Fruit fly (Drosophila melanogaster) Kc167 (cell line): Measurements from ENCODE around the gene CG11975.

Experiments
- Myc ChIP-seq: fragments of >200 bp; optimal IDR thresholded peaks from 2 replicates; lab custom pipeline; 2017; ENCODE audit warnings: missing external identifiers
- Sin3A ChIP-seq: fragments of >200 bp; optimal IDR thresholded peaks from 2 replicates; lab custom pipeline; 2018; ENCODE audit warnings: missing external identifiers
- h ChIP-seq: fragments of >200 bp; optimal IDR thresholded peaks from 3 replicates; lab custom pipeline; 2018; ENCODE audit warnings: missing external identifiers
- insv ChIP-seq: fragments of >200 bp; optimal IDR thresholded peaks from 3 replicates; lab custom pipeline; 2018; ENCODE audit warnings: missing external identifiers
- psq ChIP-seq: fragments of >200 bp; optimal IDR thresholded peaks from 2 replicates; lab custom pipeline; 2017; ENCODE audit warnings: missing external identifiers
- ttk ChIP-seq: sonication (Bioruptor generic); optimal IDR thresholded peaks from 2 replicates; lab custom pipeline; 2017; ENCODE audit warnings: missing external identifiers

The CG11975 gene

DNA sequence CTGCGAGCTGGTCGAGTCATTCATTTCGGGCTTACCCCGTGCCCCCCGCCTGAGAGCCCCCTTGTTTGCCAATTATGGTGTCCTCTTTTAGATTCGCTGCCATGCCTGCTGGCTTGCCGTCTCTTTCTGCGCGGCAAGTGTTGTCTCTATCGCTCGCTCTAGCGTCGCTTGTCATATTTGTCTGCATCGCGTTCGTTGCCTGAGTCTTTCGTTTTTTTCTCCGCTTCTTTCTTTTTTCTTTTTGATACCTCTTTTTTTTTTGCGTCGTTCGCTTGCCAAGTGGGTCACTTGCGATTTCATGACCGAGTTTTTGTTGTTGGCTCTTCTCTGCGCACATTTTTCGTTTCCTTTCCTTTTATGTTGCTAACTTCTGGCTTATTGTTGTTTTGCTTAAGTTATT lies 21.3 kb upstream of the CG11975 start:
- TF ChIP-seq Sin3A (no peak), ttk (lab: Kevin White, UChicago) (no peak), insv (lab: Kevin White, UChicago) (no peak), h (lab: Kevin White, UChicago) (no peak), Myc (lab: Kevin White, UChicago) (no peak), psq (lab: Kevin White, UChicago) (no peak)

DNA sequence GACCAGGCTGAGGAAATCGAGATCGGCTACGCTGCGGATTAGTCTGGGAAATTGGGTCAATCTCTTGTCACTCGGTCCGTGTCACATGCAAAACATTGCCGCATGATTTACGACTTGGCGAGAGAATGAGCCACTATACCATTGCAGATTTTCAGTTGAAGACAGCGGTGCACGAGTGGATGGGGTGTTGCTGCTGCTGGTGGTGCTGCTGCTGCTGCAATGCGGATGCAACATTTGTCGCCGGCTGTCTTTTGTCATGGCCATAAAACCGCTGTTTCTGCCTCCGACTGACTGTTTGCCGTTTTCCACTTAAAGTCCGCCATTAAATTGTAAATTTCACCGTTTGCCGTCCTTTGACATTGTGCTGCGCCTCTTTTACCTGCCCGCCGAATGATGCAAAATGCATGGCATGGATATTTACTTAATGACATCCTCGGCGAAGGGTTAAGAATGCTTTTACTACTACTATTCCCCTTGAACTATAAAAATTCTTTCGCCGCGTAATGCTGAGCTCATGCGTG lies 16.9 kb upstream of the CG11975 start:
- TF ChIP-seq ttk (lab: Kevin White, UChicago), result no peak
- no peak for TF ChIP-seq h (lab: Kevin White, UChicago)
- TF ChIP-seq Myc (lab: Kevin White, UChicago), result no peak
- TF ChIP-seq Sin3A, result no peak
- TF ChIP-seq psq (lab: Kevin White, UChicago), result no peak
- no peak for TF ChIP-seq insv (lab: Kevin White, UChicago)

dm6 chr3R:8978768-8979167 lies 14.3 kb upstream of the CG11975 start:
- TF ChIP-seq insv (lab: Kevin White, UChicago) (no peak), psq (lab: Kevin White, UChicago) (no peak), ttk (lab: Kevin White, UChicago) (no peak), h (lab: Kevin White, UChicago) (no peak), Myc (lab: Kevin White, UChicago) (no peak), Sin3A (no peak)

- no peak for TF ChIP-seq insv (lab: Kevin White, UChicago)
- TF ChIP-seq h (lab: Kevin White, UChicago), result no peak
- no peak for TF ChIP-seq psq (lab: Kevin White, UChicago)
- no peak for TF ChIP-seq Sin3A
- TF ChIP-seq Myc (lab: Kevin White, UChicago), result no peak
- no peak for TF ChIP-seq ttk (lab: Kevin White, UChicago)
Measured at dm6 chr3R:8979850-8980775, 12.9 kb upstream of the CG11975 start.

DNA sequence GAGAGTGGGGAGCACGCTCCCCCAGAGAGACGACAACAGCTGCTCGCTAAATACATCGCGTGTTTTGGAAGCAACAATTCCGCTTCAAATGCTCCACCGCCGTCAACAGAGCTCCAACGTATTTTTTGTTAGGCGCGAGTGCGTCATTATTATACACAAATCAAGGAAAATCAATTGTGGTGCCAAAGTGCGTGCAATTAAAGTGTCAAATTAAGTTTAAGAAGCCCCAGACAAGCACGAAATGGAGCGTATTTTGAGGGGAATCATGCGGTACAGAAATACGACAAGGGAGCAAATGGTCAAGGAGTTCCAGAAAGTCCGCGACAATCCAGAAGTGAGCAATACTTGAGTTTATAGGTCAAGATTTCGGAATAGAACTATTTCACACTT lies 12.3 kb upstream of the CG11975 start, which contains the start of gene CAHbeta:
CAHbeta (plus strand) TSS at position 85 of the 390 bp plus-strand sequence.
- no peak for TF ChIP-seq ttk (lab: Kevin White, UChicago)
- no peak for TF ChIP-seq insv (lab: Kevin White, UChicago)

DNA sequence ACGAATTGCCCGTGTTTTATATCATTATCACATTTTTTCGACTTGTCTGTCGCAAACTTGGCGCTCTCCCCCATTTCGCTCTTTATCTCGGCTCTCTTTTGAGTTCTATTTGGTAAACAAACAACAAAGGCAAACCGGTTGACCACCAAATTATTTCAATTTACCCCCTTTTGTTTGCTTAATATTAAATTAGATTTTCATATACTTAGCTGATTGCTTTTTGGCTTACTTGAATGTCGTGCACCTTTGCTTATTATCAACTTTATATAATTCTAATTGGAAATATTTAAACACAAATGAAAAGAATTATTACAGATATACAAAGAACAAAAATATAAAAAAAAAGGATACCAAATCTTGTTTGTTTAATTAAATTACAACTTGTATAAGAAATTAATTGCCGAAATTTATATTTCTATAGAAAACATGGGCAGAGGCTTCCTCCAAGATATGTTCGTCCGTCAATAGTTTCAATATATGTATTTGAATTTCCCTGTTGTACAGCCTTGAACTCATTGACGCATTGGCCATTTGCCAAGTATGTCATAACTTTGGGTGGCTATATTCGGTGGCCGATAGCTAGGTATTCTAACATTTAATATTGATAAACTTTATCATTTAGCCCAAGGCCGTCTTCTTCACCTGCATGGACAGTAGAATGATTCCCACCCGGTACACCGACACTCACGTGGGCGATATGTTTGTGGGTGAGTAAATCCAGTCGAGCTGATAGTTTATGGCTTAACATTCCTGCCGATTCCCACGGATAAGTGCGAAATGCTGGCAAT lies 11.7 kb upstream of the CG11975 start:
- TF ChIP-seq insv (lab: Kevin White, UChicago) (no peak), psq (lab: Kevin White, UChicago) (no peak), ttk (lab: Kevin White, UChicago) (no peak), Myc (lab: Kevin White, UChicago) (no peak), Sin3A (no peak), h (lab: Kevin White, UChicago) (no peak)

- TF ChIP-seq ttk (lab: Kevin White, UChicago) (no peak), h (lab: Kevin White, UChicago) (no peak), Myc (lab: Kevin White, UChicago) (no peak), psq (lab: Kevin White, UChicago) (no peak), insv (lab: Kevin White, UChicago) (no peak), Sin3A (no peak)
Measured at dm6 chr3R:8984141-8984540, 8.9 kb upstream of the CG11975 start, which contains the start of gene RagA-B. TSS of gene RagA-B (minus strand) at chr3R:8984315.

dm6 chr3R:8984602-8985074 lies 8.4 kb upstream of the CG11975 start, which contains the start of gene CG11970:
TSS of gene CG11970 (plus strand) at chr3R:8984718.
- no peak for TF ChIP-seq ttk (lab: Kevin White, UChicago)
- TF ChIP-seq psq (lab: Kevin White, UChicago), result no peak
- TF ChIP-seq Myc (lab: Kevin White, UChicago), result no peak
- no peak for TF ChIP-seq h (lab: Kevin White, UChicago)
- TF ChIP-seq insv (lab: Kevin White, UChicago), result no peak
- no peak for TF ChIP-seq Sin3A

- TF ChIP-seq h (lab: Kevin White, UChicago), result no peak
Measured at dm6 chr3R:8997397-8997796, 4.3 kb downstream of the CG11975 start, which contains the start of gene CG11977. TSS of gene CG11977 (plus strand) at chr3R:8997697.

DNA sequence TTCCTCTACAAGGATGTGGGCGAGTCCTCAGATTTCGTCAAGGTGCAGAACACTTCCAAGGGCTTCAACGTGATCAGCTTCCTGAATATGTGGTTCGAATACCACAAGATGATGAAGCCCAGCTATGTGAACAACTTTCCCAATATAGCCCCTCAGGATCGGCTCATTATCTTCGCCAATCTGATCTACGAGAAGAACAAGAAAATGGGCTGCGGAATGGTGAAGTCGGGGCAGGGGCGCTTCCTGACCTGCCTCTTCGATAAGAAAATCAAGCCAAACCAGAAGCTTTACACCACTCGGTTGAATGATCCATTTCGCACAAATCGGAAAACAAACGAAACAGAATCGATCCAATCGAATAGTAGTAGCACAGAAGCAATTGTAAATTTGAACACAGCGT lies 5.2 kb downstream of the CG11975 start:
- TF ChIP-seq Myc (lab: Kevin White, UChicago), result no peak
- no peak for TF ChIP-seq Sin3A
- no peak for TF ChIP-seq h (lab: Kevin White, UChicago)
- no peak for TF ChIP-seq psq (lab: Kevin White, UChicago)

dm6 chr3R:9001720-9002240 lies 8.7 kb downstream of the CG11975 start:
- TF ChIP-seq Myc (lab: Kevin White, UChicago) (no peak), Sin3A (no peak), insv (lab: Kevin White, UChicago) (no peak), psq (lab: Kevin White, UChicago) (no peak), h (lab: Kevin White, UChicago) (no peak), ttk (lab: Kevin White, UChicago) (no peak)
